Worm (Caenorhabditis elegans) whole organism, late embryonic: Measurements from ENCODE around the gene copz-1.
"Not testable (repeated sequence)": the region's sequence is repeated elsewhere in the genome, so short reads cannot be mapped to it uniquely, and the experiment has no call there.

ENCODE experiments used
- C08G9.2 ChIP-seq: sonication (generic microtip); optimal IDR thresholded peaks from 2 replicates; lab custom pipeline; 2016; ENCODE audit warnings: mild to moderate bottlenecking, missing genetic modification characterization, moderate library complexity, missing compliant biosample characterization
- F13H6.1 ChIP-seq: sonication (generic microtip); optimal IDR thresholded peaks from 2 replicates; lab custom pipeline; 2016; ENCODE audit warnings: missing genetic modification characterization, missing compliant biosample characterization
- ahr-1 ChIP-seq: sonication (generic microtip); optimal IDR thresholded peaks from 2 replicates; lab custom pipeline; 2016; ENCODE audit warnings: missing genetic modification characterization, missing compliant biosample characterization
- ceh-14 ChIP-seq: sonication (generic microtip); optimal IDR thresholded peaks from 2 replicates; lab custom pipeline; 2016; ENCODE audit warnings: missing genotype, missing genetic modification characterization, missing compliant biosample characterization
- ceh-18 ChIP-seq: sonication (generic microtip); optimal IDR thresholded peaks from 2 replicates; lab custom pipeline; 2016; ENCODE audit warnings: missing genetic modification characterization, missing compliant biosample characterization
- ceh-22 ChIP-seq: sonication (generic microtip); optimal IDR thresholded peaks from 2 replicates; lab custom pipeline; 2017; ENCODE audit warnings: missing biosample characterization, missing genetic modification characterization
- ceh-24 ChIP-seq: sonication (generic microtip); optimal IDR thresholded peaks from 2 replicates; lab custom pipeline; 2016; ENCODE audit warnings: mild to moderate bottlenecking, missing genetic modification characterization, missing compliant biosample characterization
- ceh-31 ChIP-seq: sonication (generic microtip); optimal IDR thresholded peaks from 2 replicates; lab custom pipeline; 2016; ENCODE audit warnings: missing genetic modification characterization, missing compliant biosample characterization
- ceh-45 ChIP-seq: fragments of 200-800 bp; sonication (Bioruptor generic); IDR thresholded peaks from 2 replicates; pipeline ENCODE4 v1.3.6; 2022; ENCODE audit warnings: missing genetic modification reagents, missing genetic modification characterization, missing compliant biosample characterization
- ceh-6 ChIP-seq: fragments of 200-800 bp; sonication (Bioruptor generic); optimal IDR thresholded peaks from 2 replicates; lab custom pipeline; 2018; ENCODE audit warnings: mild to moderate bottlenecking, missing genetic modification characterization, missing compliant biosample characterization
- ceh-9 ChIP-seq: sonication (generic microtip); optimal IDR thresholded peaks from 2 replicates; lab custom pipeline; 2016; ENCODE audit warnings: mild to moderate bottlenecking, missing genetic modification characterization, inconsistent platforms, missing compliant biosample characterization
- che-1 ChIP-seq: sonication (generic microtip); optimal IDR thresholded peaks from 2 replicates; lab custom pipeline; 2016; ENCODE audit warnings: mild to moderate bottlenecking, missing genetic modification characterization, missing compliant biosample characterization
- dmd-4 ChIP-seq: sonication (generic microtip); optimal IDR thresholded peaks from 2 replicates; lab custom pipeline; 2016; ENCODE audit warnings: borderline replicate concordance, missing genetic modification characterization, missing compliant biosample characterization
- fax-1 ChIP-seq: sonication (generic microtip); optimal IDR thresholded peaks from 2 replicates; lab custom pipeline; 2016; ENCODE audit warnings: missing genotype, missing genetic modification characterization, missing compliant biosample characterization
- gmeb-2 ChIP-seq: sonication (generic microtip); optimal IDR thresholded peaks from 2 replicates; lab custom pipeline; 2016; ENCODE audit warnings: missing genetic modification characterization, inconsistent platforms, missing compliant biosample characterization
- hlh-13 ChIP-seq: fragments of 200-800 bp; sonication (Bioruptor generic); optimal IDR thresholded peaks from 2 replicates; lab custom pipeline; 2018; ENCODE audit warnings: mild to moderate bottlenecking, missing genetic modification characterization, missing compliant biosample characterization
- hlh-15 ChIP-seq: sonication (generic microtip); optimal IDR thresholded peaks from 2 replicates; lab custom pipeline; 2016; ENCODE audit warnings: missing genetic modification characterization, missing compliant biosample characterization
- hlh-30 ChIP-seq: sonication (generic microtip); optimal IDR thresholded peaks from 2 replicates; lab custom pipeline; 2017; ENCODE audit warnings: antibody characterized with exemption, missing genetic modification characterization, missing compliant biosample characterization; ENCODE audit not compliant: insufficient read depth
- hlh-6 ChIP-seq: sonication (generic microtip); optimal IDR thresholded peaks from 2 replicates; lab custom pipeline; 2016; ENCODE audit warnings: missing genotype, missing genetic modification characterization, missing compliant biosample characterization
- hlh-8 ChIP-seq: sonication (generic microtip); optimal IDR thresholded peaks from 2 replicates; lab custom pipeline; 2016; ENCODE audit warnings: missing genotype, missing genetic modification characterization, missing compliant biosample characterization
- lim-6 ChIP-seq: sonication (generic microtip); optimal IDR thresholded peaks from 2 replicates; lab custom pipeline; 2016; ENCODE audit warnings: missing genetic modification characterization, missing compliant biosample characterization
- mec-3 ChIP-seq: sonication (generic microtip); optimal IDR thresholded peaks from 2 replicates; lab custom pipeline; 2016; ENCODE audit warnings: borderline replicate concordance, missing genetic modification characterization, missing compliant biosample characterization
- nfya-1 ChIP-seq: sonication (generic microtip); optimal IDR thresholded peaks from 2 replicates; lab custom pipeline; 2017; ENCODE audit warnings: missing genetic modification characterization, mild to moderate bottlenecking, missing compliant biosample characterization, antibody characterized with exemption, moderate library complexity
- pat-9 ChIP-seq: fragments of 200-800 bp; sonication (Bioruptor generic); optimal IDR thresholded peaks from 2 replicates; lab custom pipeline; 2018; ENCODE audit warnings: mild to moderate bottlenecking, missing genetic modification characterization, moderate library complexity, missing compliant biosample characterization
- pros-1 ChIP-seq: fragments of 150-350 bp; optimal IDR thresholded peaks from 2 replicates; lab custom pipeline; 2014; ENCODE audit warnings: missing biosample characterization, missing genetic modification reagents, missing genetic modification characterization
- ref-2 ChIP-seq: sonication (generic microtip); optimal IDR thresholded peaks from 2 replicates; lab custom pipeline; 2016; ENCODE audit warnings: missing genetic modification characterization, missing compliant biosample characterization
- rnt-1 ChIP-seq: sonication (generic microtip); optimal IDR thresholded peaks from 2 replicates; lab custom pipeline; 2016; ENCODE audit warnings: missing genetic modification characterization, missing compliant biosample characterization
- sox-2 ChIP-seq: fragments of 200-800 bp; sonication (Bioruptor generic); IDR thresholded peaks from 2 replicates; pipeline ENCODE4 v1.3.6; 2022; ENCODE audit warnings: missing genetic modification reagents, missing genetic modification characterization, missing compliant biosample characterization
- tbx-2 ChIP-seq: sonication (generic microtip); optimal IDR thresholded peaks from 2 replicates; lab custom pipeline; 2016; ENCODE audit warnings: missing genetic modification characterization, missing compliant biosample characterization
- tbx-7 ChIP-seq: sonication (generic microtip); optimal IDR thresholded peaks from 2 replicates; lab custom pipeline; 2016; ENCODE audit warnings: missing genotype, missing genetic modification characterization, missing compliant biosample characterization
- ttx-3 ChIP-seq: sonication (generic microtip); optimal IDR thresholded peaks from 2 replicates; lab custom pipeline; 2016; ENCODE audit warnings: missing genetic modification reagents, missing genetic modification characterization, missing compliant biosample characterization
- unc-42 ChIP-seq: sonication (generic microtip); optimal IDR thresholded peaks from 2 replicates; lab custom pipeline; 2016; ENCODE audit warnings: missing genotype, missing genetic modification characterization, missing compliant biosample characterization
- unc-55 ChIP-seq: sonication (generic microtip); optimal IDR thresholded peaks from 2 replicates; lab custom pipeline; 2017; ENCODE audit warnings: missing biosample characterization, missing genetic modification reagents, missing genetic modification characterization
- unc-86 ChIP-seq: sonication (generic microtip); optimal IDR thresholded peaks from 2 replicates; lab custom pipeline; 2016; ENCODE audit warnings: missing genetic modification characterization, missing compliant biosample characterization

The copz-1 gene

DNA sequence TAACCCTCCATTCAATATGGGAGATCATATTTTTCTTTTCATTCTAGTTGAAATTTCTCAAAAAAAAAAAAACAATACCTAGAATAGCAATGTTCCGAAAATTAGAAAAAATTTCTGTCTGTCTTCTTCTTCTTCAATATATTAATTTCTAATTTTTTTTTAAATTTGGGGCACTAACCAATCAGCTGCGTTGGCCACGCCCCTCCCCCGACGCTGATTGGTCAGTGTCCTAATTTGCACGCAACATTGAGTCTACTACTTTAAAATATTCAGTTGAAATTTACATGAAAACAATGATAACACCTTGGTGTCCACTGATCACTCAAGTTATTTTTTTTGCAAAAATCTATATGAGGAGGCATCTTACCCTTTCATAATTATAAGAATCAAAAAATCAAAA lies 23.3 kb downstream of the copz-1 start:
- TF ChIP-seq ceh-18 (tag; lab: Kevin White, UChicago): no peak
- peak; percentile 85 for TF ChIP-seq nfya-1 (tag; lab: Kevin White, UChicago)

DNA sequence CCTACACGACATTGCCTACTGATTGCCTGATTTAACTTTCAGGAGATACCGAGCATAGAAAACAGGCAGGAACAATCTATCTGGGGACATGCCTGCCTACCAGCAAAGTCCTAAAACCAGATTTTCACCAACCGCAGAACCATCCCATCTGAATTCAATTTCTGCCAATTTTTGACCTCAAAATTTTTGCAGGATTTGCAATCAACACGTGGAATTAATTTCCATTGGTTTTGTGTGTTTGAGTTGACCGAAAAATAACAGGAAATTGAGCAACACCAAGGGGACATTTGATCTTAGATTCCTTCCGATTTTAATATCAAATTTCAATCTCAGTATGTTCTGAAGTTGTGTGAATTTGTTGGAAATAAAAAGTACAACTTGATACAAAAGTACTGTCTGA lies 26.3 kb downstream of the copz-1 start:
- no peak for TF ChIP-seq hlh-6 (tag; lab: Kevin White, UChicago)

DNA sequence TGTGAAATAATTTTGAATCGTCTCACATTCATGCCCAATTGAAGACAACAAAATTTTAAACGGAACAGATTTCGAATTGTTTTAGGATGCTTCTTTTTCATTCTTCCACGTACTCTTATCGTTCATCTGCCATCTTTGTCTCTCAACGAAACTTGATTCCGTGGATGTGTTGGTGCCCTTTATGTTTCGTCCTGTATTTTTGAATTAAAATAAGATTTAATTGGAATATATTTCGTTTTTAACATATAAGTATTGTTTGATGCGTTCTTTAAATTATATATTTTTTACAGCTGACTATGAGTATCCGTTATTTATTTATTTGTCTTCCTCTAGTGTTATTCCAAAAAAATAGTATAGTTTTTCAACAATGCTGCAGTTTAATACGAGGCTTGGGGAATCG lies 29.4 kb downstream of the copz-1 start, which contains the start of gene gly-1:
TSS of gene gly-1 (minus strand) at position 101 of the 400 bp plus-strand sequence.
- no peak for TF ChIP-seq hlh-8
- no peak for TF ChIP-seq unc-42 (tag; lab: Kevin White, UChicago)
- no peak for TF ChIP-seq gmeb-2 (tag; lab: Kevin White, UChicago)
- no peak for TF ChIP-seq ceh-6
- TF ChIP-seq F13H6.1: no peak
- no peak for TF ChIP-seq ahr-1
- no peak for TF ChIP-seq hlh-13 (GFP tag; lab: Kevin White, UChicago)
- TF ChIP-seq hlh-6 (tag; lab: Kevin White, UChicago): no peak
- TF ChIP-seq lim-6 (tag; lab: Kevin White, UChicago): no peak
- TF ChIP-seq mec-3 (tag; lab: Kevin White, UChicago): no peak
- TF ChIP-seq ttx-3 (tag; lab: Kevin White, UChicago): no peak
- no peak for TF ChIP-seq ceh-22 (tag; lab: Kevin White, UChicago)
- no peak for TF ChIP-seq fax-1 (tag; lab: Kevin White, UChicago)
- no peak for TF ChIP-seq dmd-4 (tag; lab: Kevin White, UChicago)
- TF ChIP-seq rnt-1 (tag; lab: Kevin White, UChicago): no peak
- no peak for TF ChIP-seq tbx-2
- TF ChIP-seq ceh-18 (tag; lab: Kevin White, UChicago): no peak

DNA sequence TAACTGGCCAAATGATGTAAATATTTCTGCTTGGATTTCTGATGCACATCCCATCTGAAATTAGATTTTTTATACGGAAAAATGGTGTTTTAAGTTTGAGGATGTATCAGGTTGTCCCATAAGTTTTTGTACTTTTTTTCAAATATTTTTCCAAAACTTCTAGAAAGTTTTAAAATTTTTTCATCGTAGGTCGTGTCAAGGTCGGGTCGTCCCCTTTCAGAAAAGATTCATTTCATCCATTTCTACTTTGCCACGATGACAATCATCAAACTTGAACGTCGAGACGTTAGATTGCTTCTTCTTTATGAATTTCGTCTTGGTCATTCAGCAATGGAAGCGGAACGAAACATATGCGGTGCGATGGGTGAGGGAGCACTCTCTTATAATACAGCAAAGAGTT lies 31.7 kb downstream of the copz-1 start, which contains the start of gene sra-12:
TSS of gene sra-12 (minus strand) at position 101 of the 400 bp plus-strand sequence.
- TF ChIP-seq unc-86; sox-2 (GFP tag; lab: Robert Waterston, UW); ceh-9 (tag; lab: Kevin White, UChicago): not testable (repeated sequence)

DNA sequence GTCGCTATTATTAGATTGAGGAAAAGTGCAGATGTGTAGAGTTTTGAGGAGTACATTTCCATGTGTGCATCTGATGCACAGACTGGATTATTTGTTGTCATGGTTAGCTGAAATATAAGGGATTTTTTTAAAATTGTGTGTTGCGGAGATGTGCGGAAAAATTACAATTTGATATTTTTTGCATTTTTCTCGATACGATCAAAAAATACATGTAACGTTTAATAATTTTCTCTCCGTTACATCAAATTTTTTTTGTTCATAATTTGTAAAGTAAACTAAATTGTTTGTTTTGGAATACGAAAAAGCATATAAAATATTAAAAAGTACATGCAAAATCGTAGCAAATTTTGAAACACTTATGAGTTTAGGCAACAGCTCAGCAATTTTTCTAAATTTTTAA lies 37.5 kb downstream of the copz-1 start, which contains the start of gene sra-11:
TSS of gene sra-11 (minus strand) at position 101 of the 400 bp plus-strand sequence.
- TF ChIP-seq ceh-18 (tag; lab: Kevin White, UChicago) (no peak), ceh-31 (tag; lab: Kevin White, UChicago) (no peak), che-1 (no peak), C08G9.2 (no peak), ceh-14 (no peak), ttx-3 (tag; lab: Kevin White, UChicago) (no peak), unc-55 (GFP tag; lab: Kevin White, UChicago) (no peak), ref-2 (tag; lab: Kevin White, UChicago) (no peak), hlh-15 (tag; lab: Kevin White, UChicago) (no peak), tbx-7 (tag; lab: Kevin White, UChicago) (no peak), hlh-6 (tag; lab: Kevin White, UChicago) (no peak), ceh-45 (GFP tag; lab: Robert Waterston, UW) (no peak), tbx-2 (no peak), hlh-30 (no peak), pat-9 (no peak), ceh-24 (tag; lab: Kevin White, UChicago) (no peak), pros-1 (tag; lab: Kevin White, UChicago) (no peak), hlh-13 (GFP tag; lab: Kevin White, UChicago) (no peak)
